Fruit fly (Drosophila melanogaster): Measurements from ENCODE around the gene Lcp65Af.

The Lcp65Af gene

dm6 chr3L:6093213-6093612 is 43.4 kb downstream of the Lcp65Af start, which contains the start of gene CG10469:
Gene CG10469 (minus strand): TSS chr3L:6093313.
- TF ChIP-seq OdsH (GFP tag; optimal IDR thresholded peaks at IDR 0.05) (no peak), Rel (GFP tag; optimal IDR thresholded peaks at IDR 0.05) (no peak), Rel (tag; optimal IDR thresholded peaks at IDR 0.05) (no peak), ey (GFP tag; optimal IDR thresholded peaks at IDR 0.05) (no peak), CG32264 (GFP tag; optimal IDR thresholded peaks at IDR 0.05) (no peak), brk (GFP tag; optimal IDR thresholded peaks at IDR 0.05) (no peak), Hr83 (GFP tag; optimal IDR thresholded peaks at IDR 0.05; ENCODE audit: poor library complexity, severe bottlenecking) (no peak), dsf (GFP tag; optimal IDR thresholded peaks at IDR 0.05; ENCODE audit: borderline replicate concordance) (no peak), tai (GFP tag; optimal IDR thresholded peaks at IDR 0.05) (no peak), GATAd (GFP tag; optimal IDR thresholded peaks at IDR 0.05) (no peak)

Measured in whole organism, wandering third instar larva.